Fruit fly (Drosophila melanogaster) whole organism, wandering third instar larva: ENCODE data around the gene kar.

ENCODE experiments used
- Abd-B ChIP-seq: fragments of >200 bp; optimal IDR thresholded peaks from 2 replicates; lab custom pipeline; 2017; ENCODE audit warnings: missing biosample characterization, missing genetic modification characterization
- CG32264 ChIP-seq: fragments of 200-800 bp; sonication (Bioruptor generic); optimal IDR thresholded peaks from 2 replicates; lab custom pipeline; 2016; ENCODE audit warnings: missing biosample characterization, missing genetic modification characterization
- CG9705 ChIP-seq: fragments of 200-800 bp; sonication (Bioruptor generic); optimal IDR thresholded peaks from 2 replicates; lab custom pipeline; 2018; ENCODE audit warnings: missing biosample characterization, mild to moderate bottlenecking, missing genetic modification characterization
- CrebA ChIP-seq: fragments of 200-800 bp; sonication (Bioruptor generic); optimal IDR thresholded peaks from 2 replicates; lab custom pipeline; 2016; ENCODE audit warnings: missing biosample characterization, mild to moderate bottlenecking, missing genetic modification characterization, borderline replicate concordance
- Dfd ChIP-seq: fragments of >200 bp; optimal IDR thresholded peaks from 2 replicates; lab custom pipeline; 2017; ENCODE audit warnings: missing biosample characterization, missing genetic modification characterization
- Dif ChIP-seq: fragments of 200-275, 200-300 bp; sonication (Bioruptor generic); optimal IDR thresholded peaks from 2 replicates; lab custom pipeline; 2018; ENCODE audit warnings: missing biosample characterization, missing genetic modification characterization; ENCODE audit not compliant: partially characterized antibody
- GATAd ChIP-seq: sonication (Bioruptor generic); optimal IDR thresholded peaks from 2 replicates; lab custom pipeline; 2016; ENCODE audit warnings: missing biosample characterization, missing genetic modification characterization
- HLH106 ChIP-seq: fragments of 200-800 bp; optimal IDR thresholded peaks from 3 replicates; lab custom pipeline; 2019; ENCODE audit warnings: missing biosample characterization, mild to moderate bottlenecking, missing genetic modification characterization, moderate library complexity
- Hnf4 ChIP-seq: fragments of 200-800 bp; sonication (Bioruptor generic); optimal IDR thresholded peaks from 2 replicates; lab custom pipeline; 2016; ENCODE audit warnings: missing biosample characterization, mild to moderate bottlenecking, missing genetic modification characterization
- Hr78 ChIP-seq: fragments of >200 bp; optimal IDR thresholded peaks from 2 replicates; lab custom pipeline; 2017; ENCODE audit warnings: missing biosample characterization, missing genetic modification characterization
- Hr83 ChIP-seq: fragments of 200-300 bp; sonication (Bioruptor generic); optimal IDR thresholded peaks from 2 replicates; lab custom pipeline; 2016; ENCODE audit warnings: missing biosample characterization, mild to moderate bottlenecking, missing genetic modification characterization, moderate library complexity; ENCODE audit not compliant: poor library complexity, severe bottlenecking
- Jra ChIP-seq: sonication (Bioruptor generic); optimal IDR thresholded peaks from 2 replicates; lab custom pipeline; 2016; ENCODE audit warnings: missing biosample characterization, missing genetic modification characterization
- Myc ChIP-seq: fragments of >200 bp; optimal IDR thresholded peaks from 2 replicates; lab custom pipeline; 2017
- N ChIP-seq: fragments of >200 bp; optimal IDR thresholded peaks from 2 replicates; lab custom pipeline; 2018; ENCODE audit warnings: missing biosample characterization, missing external identifiers, missing genetic modification characterization
- OdsH ChIP-seq: fragments of 200-800 bp; sonication (Bioruptor generic); optimal IDR thresholded peaks from 2 replicates; lab custom pipeline; 2016; ENCODE audit warnings: missing biosample characterization, mild to moderate bottlenecking, missing genetic modification characterization
- Rel ChIP-seq, 2 experiments: fragments of 200-800 bp; sonication (Bioruptor generic) in 1 of 2; optimal IDR thresholded peaks; 2 replicates in 1 of 2; 3 replicates in 1 of 2; lab custom pipeline; 2016 to 2019; ENCODE audit warnings: mild to moderate bottlenecking in 2 of 2, missing biosample characterization in 2 of 2, missing genetic modification characterization in 2 of 2, moderate library complexity in 1 of 2
- Vsx2 ChIP-seq: fragments of 200-300, 225-300 bp; sonication (Bioruptor generic); optimal IDR thresholded peaks from 2 replicates; lab custom pipeline; 2018; ENCODE audit warnings: missing biosample characterization, missing genetic modification characterization; ENCODE audit not compliant: partially characterized antibody
- dmrt93B ChIP-seq: fragments of 200-800 bp; sonication (Bioruptor generic); optimal IDR thresholded peaks from 2 replicates; lab custom pipeline; 2018; ENCODE audit warnings: missing biosample characterization, mild to moderate bottlenecking, missing genetic modification characterization
- ey ChIP-seq: fragments of 200-800 bp; sonication (Bioruptor generic); optimal IDR thresholded peaks from 2 replicates; lab custom pipeline; 2016; ENCODE audit warnings: missing biosample characterization, missing genetic modification characterization
- foxo ChIP-seq, 2 experiments: fragments of 200-800 bp; sonication (Bioruptor generic); optimal IDR thresholded peaks; 2 replicates in 1 of 2; 3 replicates in 1 of 2; lab custom pipeline; 2016 to 2017; ENCODE audit warnings: missing biosample characterization in 2 of 2, missing genetic modification characterization in 2 of 2
- fru ChIP-seq: fragments of 200-800 bp; sonication (Bioruptor generic); optimal IDR thresholded peaks from 3 replicates; lab custom pipeline; 2016; ENCODE audit warnings: missing biosample characterization, mild to moderate bottlenecking, missing genetic modification characterization
- h ChIP-seq: fragments of 200-800 bp; sonication (Bioruptor generic); optimal IDR thresholded peaks from 3 replicates; lab custom pipeline; 2016; ENCODE audit warnings: missing biosample characterization, mild to moderate bottlenecking, missing genetic modification characterization
- jim ChIP-seq: fragments of 175-275, 200-325 bp; sonication (Bioruptor generic); optimal IDR thresholded peaks from 2 replicates; lab custom pipeline; 2016; ENCODE audit warnings: missing biosample characterization, mild to moderate bottlenecking, missing genetic modification characterization
- lola ChIP-seq: fragments of >200 bp; optimal IDR thresholded peaks from 2 replicates; lab custom pipeline; 2017; ENCODE audit warnings: missing biosample characterization, missing genetic modification characterization
- pan ChIP-seq: fragments of >200 bp; optimal IDR thresholded peaks from 2 replicates; lab custom pipeline; 2017
- psq ChIP-seq: fragments of 200-800 bp; sonication (Bioruptor generic); optimal IDR thresholded peaks from 3 replicates; lab custom pipeline; 2017; ENCODE audit warnings: missing biosample characterization, mild to moderate bottlenecking, missing genetic modification characterization, moderate library complexity
- rgr ChIP-seq: fragments of 200-800 bp; sonication (Bioruptor generic); optimal IDR thresholded peaks from 3 replicates; lab custom pipeline; 2016; ENCODE audit warnings: missing biosample characterization, mild to moderate bottlenecking, missing genetic modification characterization
- sage ChIP-seq: fragments of 200-800 bp; sonication (Bioruptor generic); optimal IDR thresholded peaks from 2 replicates; lab custom pipeline; 2016; ENCODE audit warnings: missing biosample characterization, mild to moderate bottlenecking, missing genetic modification characterization
- sv ChIP-seq: fragments of 200-800 bp; sonication (Bioruptor generic); optimal IDR thresholded peaks from 3 replicates; lab custom pipeline; 2016; ENCODE audit warnings: missing biosample characterization, missing genetic modification characterization
- usp ChIP-seq: fragments of >200 bp; optimal IDR thresholded peaks from 2 replicates; lab custom pipeline; 2017; ENCODE audit warnings: missing biosample characterization, missing genetic modification characterization

Gene kar

DNA sequence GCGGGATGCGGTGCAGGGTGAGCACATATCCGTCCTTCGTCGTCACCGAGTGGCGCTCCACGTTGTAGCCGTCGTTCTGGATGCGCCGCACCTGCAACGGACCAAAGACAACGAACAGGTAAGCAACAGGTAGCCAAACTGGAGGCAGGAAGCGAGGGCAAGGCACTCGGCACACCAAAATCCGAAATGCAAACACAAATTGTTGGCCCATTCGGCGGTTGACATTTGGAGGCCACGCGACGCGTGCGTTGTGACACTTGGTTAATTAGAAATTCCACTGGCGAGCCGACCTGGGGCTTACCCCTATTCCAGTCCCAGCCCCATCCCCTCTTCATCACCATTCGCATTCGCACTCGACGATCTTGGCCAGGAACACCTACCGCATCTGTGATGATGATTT lies 47.5 kb downstream of the kar start:
- TF ChIP-seq rgr (GFP tag; lab: Kevin White, UChicago): no peak
- TF ChIP-seq h (GFP tag; lab: Kevin White, UChicago): no peak
- no peak for TF ChIP-seq psq
- TF ChIP-seq CrebA: no peak
- no peak for TF ChIP-seq jim
- no peak for TF ChIP-seq CG9705
- no peak for TF ChIP-seq lola (GFP tag; lab: Kevin White, UChicago)
- TF ChIP-seq dmrt93B: no peak
- no peak for TF ChIP-seq Vsx2
- TF ChIP-seq sage (GFP tag; lab: Kevin White, UChicago): no peak
- TF ChIP-seq HLH106 (tag; lab: Kevin White, UChicago): no peak
- no peak for TF ChIP-seq GATAd (GFP tag; lab: Kevin White, UChicago)
- TF ChIP-seq Hr83 (GFP tag; lab: Kevin White, UChicago): no peak
- TF ChIP-seq Hnf4: no peak

dm6 chr3R:12637961-12638531 lies 51.1 kb downstream of the kar start, which contains the start of gene CG11608:
Gene CG11608 (plus strand): TSS chr3R:12638481.
- TF ChIP-seq OdsH (no peak), sage (GFP tag; lab: Kevin White, UChicago) (no peak), psq (no peak)
- TF ChIP-seq, all 38 proteins: peak for 0

- TF ChIP-seq Jra (GFP tag; lab: Kevin White, UChicago) (no peak), foxo (GFP tag; optimal IDR thresholded peaks at IDR 0.05; lab: Kevin White, UChicago) (no peak), Hr83 (GFP tag; lab: Kevin White, UChicago) (no peak), sv (no peak), N (GFP tag; lab: Kevin White, UChicago) (no peak), Vsx2 (no peak), rgr (GFP tag; lab: Kevin White, UChicago) (no peak), GATAd (GFP tag; lab: Kevin White, UChicago) (no peak), usp (GFP tag; lab: Kevin White, UChicago) (no peak), pan (lab: Kevin White, UChicago) (no peak), lola (GFP tag; lab: Kevin White, UChicago) (no peak), ey (GFP tag; lab: Kevin White, UChicago) (no peak), Hr78 (GFP tag; lab: Kevin White, UChicago) (no peak), Rel (GFP tag; optimal IDR thresholded peaks at IDR 0.05; lab: Kevin White, UChicago) (no peak), Rel (tag; optimal IDR thresholded peaks at IDR 0.05; lab: Kevin White, UChicago) (no peak), Dif (GFP tag; lab: Kevin White, UChicago) (no peak), OdsH (no peak), Abd-B (GFP tag; lab: Kevin White, UChicago) (no peak), h (GFP tag; lab: Kevin White, UChicago) (no peak), Myc (lab: Kevin White, UChicago) (no peak)
Measured at dm6 chr3R:12636240-12636639, 52.9 kb downstream of the kar start, which contains the start of gene CG11600. Gene CG11600 (plus strand): TSS chr3R:12636540.

dm6 chr3R:12634617-12635016 lies 54.5 kb downstream of the kar start, which contains the start of gene CG11598:
Gene CG11598 (plus strand): TSS chr3R:12634917.
- TF ChIP-seq Hr78 (GFP tag; lab: Kevin White, UChicago) (no peak), CG32264 (GFP tag; lab: Kevin White, UChicago) (no peak), rgr (GFP tag; lab: Kevin White, UChicago) (no peak), Abd-B (GFP tag; lab: Kevin White, UChicago) (no peak), h (GFP tag; lab: Kevin White, UChicago) (no peak), ey (GFP tag; lab: Kevin White, UChicago) (no peak), Dfd (GFP tag; lab: Kevin White, UChicago) (no peak), fru (GFP tag; lab: Kevin White, UChicago) (no peak), Rel (GFP tag; optimal IDR thresholded peaks at IDR 0.05; lab: Kevin White, UChicago) (no peak), Rel (tag; optimal IDR thresholded peaks at IDR 0.05; lab: Kevin White, UChicago) (no peak), Jra (GFP tag; lab: Kevin White, UChicago) (no peak), usp (GFP tag; lab: Kevin White, UChicago) (no peak), pan (lab: Kevin White, UChicago) (no peak)

DNA sequence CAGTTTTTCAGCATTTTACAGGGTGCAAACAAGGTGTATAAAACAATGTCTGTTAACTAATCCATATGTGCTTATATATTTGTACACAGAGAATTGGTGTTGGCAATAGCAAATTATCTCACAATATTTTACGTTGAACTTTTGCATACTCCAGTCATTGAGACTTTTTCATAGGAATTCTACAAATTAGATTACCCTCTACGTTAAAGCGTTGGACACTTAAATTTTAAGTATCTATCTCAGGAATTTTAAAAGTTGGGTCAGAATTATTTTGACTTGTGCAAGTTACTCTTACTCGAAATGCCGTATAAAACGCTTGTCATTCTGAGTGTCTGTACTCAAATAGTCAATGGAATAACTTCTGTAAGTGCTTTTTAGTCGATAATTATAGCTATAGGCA lies 56.1 kb downstream of the kar start, which contains the start of gene CG18530:
Gene CG18530 (plus strand): TSS at position 301 of the 400 bp plus-strand sequence.
- TF ChIP-seq Jra (GFP tag; lab: Kevin White, UChicago): no peak
- TF ChIP-seq CG32264 (GFP tag; lab: Kevin White, UChicago): no peak
- TF ChIP-seq Dif (GFP tag; lab: Kevin White, UChicago): no peak
- TF ChIP-seq Abd-B (GFP tag; lab: Kevin White, UChicago): no peak
- no peak for TF ChIP-seq rgr (GFP tag; lab: Kevin White, UChicago)
- TF ChIP-seq dmrt93B: no peak
- TF ChIP-seq Hr78 (GFP tag; lab: Kevin White, UChicago): no peak
